Worm (Caenorhabditis elegans) whole organism, L2 larva: ENCODE results near the gene pir-1.

ENCODE experiments used
- R02D3.7 ChIP-seq: fragments of 150-350 bp; optimal IDR thresholded peaks from 2 replicates; lab custom pipeline; 2014; ENCODE audit warnings: missing biosample characterization, missing genetic modification characterization
- dmd-4 ChIP-seq: sonication (generic microtip); optimal IDR thresholded peaks from 2 replicates; lab custom pipeline; 2017; ENCODE audit warnings: missing biosample characterization, missing genetic modification characterization
- elt-3 ChIP-seq: sonication (generic microtip); optimal IDR thresholded peaks from 2 replicates; lab custom pipeline; 2017; ENCODE audit warnings: missing biosample characterization, missing genetic modification characterization
- lin-13 ChIP-seq: fragments of 150-350 bp; optimal IDR thresholded peaks from 2 replicates; lab custom pipeline; 2014; ENCODE audit warnings: missing biosample characterization, missing genetic modification reagents, missing genetic modification characterization
- nhr-11 ChIP-seq: fragments of 150-350 bp; optimal IDR thresholded peaks from 2 replicates; lab custom pipeline; 2014; ENCODE audit warnings: missing biosample characterization, missing genetic modification characterization
- snpc-4 ChIP-seq: fragments of 150-350 bp; optimal IDR thresholded peaks from 2 replicates; lab custom pipeline; 2014; ENCODE audit warnings: missing biosample characterization, missing genetic modification characterization
- unc-39 ChIP-seq: fragments of 150-350 bp; optimal IDR thresholded peaks from 2 replicates; lab custom pipeline; 2014; ENCODE audit warnings: missing biosample characterization, missing genetic modification characterization
- unc-62 ChIP-seq: fragments of 150-350 bp; optimal IDR thresholded peaks from 2 replicates; lab custom pipeline; 2014; ENCODE audit warnings: missing biosample characterization, missing genetic modification reagents, missing genetic modification characterization

- TF ChIP-seq unc-62 (GFP tag; lab: Kevin White, UChicago): no peak
- no peak for TF ChIP-seq elt-3 (tag; lab: Kevin White, UChicago)
- no peak for TF ChIP-seq lin-13 (GFP tag; lab: Kevin White, UChicago)
- no peak for TF ChIP-seq nhr-11
- no peak for TF ChIP-seq snpc-4 (tag; lab: Kevin White, UChicago)
- TF ChIP-seq R02D3.7 (tag; lab: Kevin White, UChicago): no peak
- TF ChIP-seq unc-39 (tag; lab: Kevin White, UChicago): no peak
- no peak for TF ChIP-seq dmd-4
Observed at ce11 chrII:9163348-9163747, 13.8 kb upstream of the pir-1 start.
